Worm (Caenorhabditis elegans): ENCODE data around the gene dpy-17.

DNA sequence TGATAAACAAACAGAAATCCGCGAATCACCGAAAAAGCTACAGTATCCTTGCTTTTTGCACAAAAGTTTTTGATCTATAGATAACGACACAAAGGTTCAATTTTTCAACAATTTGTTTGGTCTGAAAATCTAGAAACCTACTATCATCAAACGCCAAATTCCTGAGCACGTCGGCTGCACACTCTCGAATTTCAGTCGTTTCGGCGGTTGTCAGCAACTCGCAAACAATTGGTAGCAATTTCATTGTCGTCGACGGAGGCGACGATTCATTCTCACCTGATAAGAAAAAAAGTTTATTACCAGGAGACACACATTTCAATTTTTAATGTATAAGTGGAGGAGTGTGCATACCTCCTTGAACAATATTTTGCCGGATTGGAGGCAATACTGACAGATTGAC, 38.7 kb downstream of the dpy-17 start:
- TF ChIP-seq flt-1 (GFP tag; IDR thresholded peaks at IDR 0.05) (no peak), tab-1 (GFP tag; IDR thresholded peaks at IDR 0.05) (no peak), T22C8.4 (GFP tag; IDR thresholded peaks at IDR 0.05) (no peak), cog-1 (tag; optimal IDR thresholded peaks at IDR 0.05) (no peak), ztf-23 (GFP tag; IDR thresholded peaks at IDR 0.05) (no peak), klf-2 (GFP tag; conservative IDR thresholded peaks at IDR 0.05) (no peak), med-1 (GFP tag; optimal IDR thresholded peaks at IDR 0.05; ENCODE audit: insufficient read depth) (no peak), ztf-29 (GFP tag; IDR thresholded peaks at IDR 0.05) (no peak), ref-1 (GFP tag; conservative IDR thresholded peaks at IDR 0.05) (no peak)
